Fruit fly (Drosophila melanogaster) whole organism, wandering third instar larva: ENCODE measurements around the gene CG2124.

Experiments
- Abd-B ChIP-seq: fragments of >200 bp; optimal IDR thresholded peaks from 2 replicates; lab custom pipeline; 2017; ENCODE audit warnings: missing biosample characterization, missing genetic modification characterization
- CG32264 ChIP-seq: fragments of 200-800 bp; sonication (Bioruptor generic); optimal IDR thresholded peaks from 2 replicates; lab custom pipeline; 2016; ENCODE audit warnings: missing biosample characterization, missing genetic modification characterization
- CG9705 ChIP-seq: fragments of 200-800 bp; sonication (Bioruptor generic); optimal IDR thresholded peaks from 2 replicates; lab custom pipeline; 2018; ENCODE audit warnings: missing biosample characterization, mild to moderate bottlenecking, missing genetic modification characterization
- CrebA ChIP-seq: fragments of 200-800 bp; sonication (Bioruptor generic); optimal IDR thresholded peaks from 2 replicates; lab custom pipeline; 2016; ENCODE audit warnings: missing biosample characterization, mild to moderate bottlenecking, missing genetic modification characterization, borderline replicate concordance
- Dfd ChIP-seq: fragments of >200 bp; optimal IDR thresholded peaks from 2 replicates; lab custom pipeline; 2017; ENCODE audit warnings: missing biosample characterization, missing genetic modification characterization
- Dif ChIP-seq: fragments of 200-275, 200-300 bp; sonication (Bioruptor generic); optimal IDR thresholded peaks from 2 replicates; lab custom pipeline; 2018; ENCODE audit warnings: missing biosample characterization, missing genetic modification characterization; ENCODE audit not compliant: partially characterized antibody
- GATAd ChIP-seq: sonication (Bioruptor generic); optimal IDR thresholded peaks from 2 replicates; lab custom pipeline; 2016; ENCODE audit warnings: missing biosample characterization, missing genetic modification characterization
- HLH106 ChIP-seq: fragments of 200-800 bp; optimal IDR thresholded peaks from 3 replicates; lab custom pipeline; 2019; ENCODE audit warnings: missing biosample characterization, mild to moderate bottlenecking, missing genetic modification characterization, moderate library complexity
- Hnf4 ChIP-seq: fragments of 200-800 bp; sonication (Bioruptor generic); optimal IDR thresholded peaks from 2 replicates; lab custom pipeline; 2016; ENCODE audit warnings: missing biosample characterization, mild to moderate bottlenecking, missing genetic modification characterization
- Hr78 ChIP-seq: fragments of >200 bp; optimal IDR thresholded peaks from 2 replicates; lab custom pipeline; 2017; ENCODE audit warnings: missing biosample characterization, missing genetic modification characterization
- Hr83 ChIP-seq: fragments of 200-300 bp; sonication (Bioruptor generic); optimal IDR thresholded peaks from 2 replicates; lab custom pipeline; 2016; ENCODE audit warnings: missing biosample characterization, mild to moderate bottlenecking, missing genetic modification characterization, moderate library complexity; ENCODE audit not compliant: poor library complexity, severe bottlenecking
- Jra ChIP-seq: sonication (Bioruptor generic); optimal IDR thresholded peaks from 2 replicates; lab custom pipeline; 2016; ENCODE audit warnings: missing biosample characterization, missing genetic modification characterization
- Mio ChIP-seq: sonication (Bioruptor generic); optimal IDR thresholded peaks from 2 replicates; lab custom pipeline; 2016; ENCODE audit warnings: missing biosample characterization, missing genetic modification characterization
- Myc ChIP-seq: fragments of >200 bp; optimal IDR thresholded peaks from 2 replicates; lab custom pipeline; 2017
- N ChIP-seq: fragments of >200 bp; optimal IDR thresholded peaks from 2 replicates; lab custom pipeline; 2018; ENCODE audit warnings: missing biosample characterization, missing external identifiers, missing genetic modification characterization
- OdsH ChIP-seq: fragments of 200-800 bp; sonication (Bioruptor generic); optimal IDR thresholded peaks from 2 replicates; lab custom pipeline; 2016; ENCODE audit warnings: missing biosample characterization, mild to moderate bottlenecking, missing genetic modification characterization
- Rel ChIP-seq, 2 experiments: fragments of 200-800 bp; sonication (Bioruptor generic) in 1 of 2; optimal IDR thresholded peaks; 2 replicates in 1 of 2; 3 replicates in 1 of 2; lab custom pipeline; 2016 to 2019; ENCODE audit warnings: mild to moderate bottlenecking in 2 of 2, missing biosample characterization in 2 of 2, missing genetic modification characterization in 2 of 2, moderate library complexity in 1 of 2
- Sp1 ChIP-seq: fragments of 200-800 bp; sonication (Bioruptor generic); optimal IDR thresholded peaks from 3 replicates; lab custom pipeline; 2019; ENCODE audit warnings: missing biosample characterization, mild to moderate bottlenecking, missing genetic modification characterization, moderate library complexity
- Vsx2 ChIP-seq: fragments of 200-300, 225-300 bp; sonication (Bioruptor generic); optimal IDR thresholded peaks from 2 replicates; lab custom pipeline; 2018; ENCODE audit warnings: missing biosample characterization, missing genetic modification characterization; ENCODE audit not compliant: partially characterized antibody
- br ChIP-seq: fragments of 200-800 bp; sonication (Bioruptor generic); optimal IDR thresholded peaks from 2 replicates; lab custom pipeline; 2016; ENCODE audit warnings: missing biosample characterization, missing genetic modification characterization
- brk ChIP-seq: fragments of 200-800 bp; sonication (Bioruptor generic); optimal IDR thresholded peaks from 2 replicates; lab custom pipeline; 2016; ENCODE audit warnings: missing biosample characterization, mild to moderate bottlenecking, missing genetic modification characterization
- dl ChIP-seq, 2 experiments: fragments of 175-275, 200-275 bp in 1 of 2; fragments of 200-275 bp in 1 of 2; sonication (Bioruptor generic); optimal IDR thresholded peaks; lab custom pipeline; 2018; ENCODE audit warnings: mild to moderate bottlenecking in 2 of 2, missing biosample characterization in 2 of 2, missing genetic modification characterization in 2 of 2, moderate library complexity in 2 of 2; ENCODE audit not compliant: partially characterized antibody in 2 of 2, insufficient read depth in 1 of 2
- dmrt93B ChIP-seq: fragments of 200-800 bp; sonication (Bioruptor generic); optimal IDR thresholded peaks from 2 replicates; lab custom pipeline; 2018; ENCODE audit warnings: missing biosample characterization, mild to moderate bottlenecking, missing genetic modification characterization
- dsf ChIP-seq: sonication (Bioruptor generic); optimal IDR thresholded peaks from 2 replicates; lab custom pipeline; 2016; ENCODE audit warnings: missing biosample characterization, missing genetic modification characterization, borderline replicate concordance
- ey ChIP-seq: fragments of 200-800 bp; sonication (Bioruptor generic); optimal IDR thresholded peaks from 2 replicates; lab custom pipeline; 2016; ENCODE audit warnings: missing biosample characterization, missing genetic modification characterization
- foxo ChIP-seq, 2 experiments: fragments of 200-800 bp; sonication (Bioruptor generic); optimal IDR thresholded peaks; 2 replicates in 1 of 2; 3 replicates in 1 of 2; lab custom pipeline; 2016 to 2017; ENCODE audit warnings: missing biosample characterization in 2 of 2, missing genetic modification characterization in 2 of 2
- fru ChIP-seq: fragments of 200-800 bp; sonication (Bioruptor generic); optimal IDR thresholded peaks from 3 replicates; lab custom pipeline; 2016; ENCODE audit warnings: missing biosample characterization, mild to moderate bottlenecking, missing genetic modification characterization
- h ChIP-seq: fragments of 200-800 bp; sonication (Bioruptor generic); optimal IDR thresholded peaks from 3 replicates; lab custom pipeline; 2016; ENCODE audit warnings: missing biosample characterization, mild to moderate bottlenecking, missing genetic modification characterization
- jim ChIP-seq: fragments of 175-275, 200-325 bp; sonication (Bioruptor generic); optimal IDR thresholded peaks from 2 replicates; lab custom pipeline; 2016; ENCODE audit warnings: missing biosample characterization, mild to moderate bottlenecking, missing genetic modification characterization
- lola ChIP-seq: fragments of >200 bp; optimal IDR thresholded peaks from 2 replicates; lab custom pipeline; 2017; ENCODE audit warnings: missing biosample characterization, missing genetic modification characterization
- pan ChIP-seq: fragments of >200 bp; optimal IDR thresholded peaks from 2 replicates; lab custom pipeline; 2017
- psq ChIP-seq: fragments of 200-800 bp; sonication (Bioruptor generic); optimal IDR thresholded peaks from 3 replicates; lab custom pipeline; 2017; ENCODE audit warnings: missing biosample characterization, mild to moderate bottlenecking, missing genetic modification characterization, moderate library complexity
- rgr ChIP-seq: fragments of 200-800 bp; sonication (Bioruptor generic); optimal IDR thresholded peaks from 3 replicates; lab custom pipeline; 2016; ENCODE audit warnings: missing biosample characterization, mild to moderate bottlenecking, missing genetic modification characterization
- sage ChIP-seq: fragments of 200-800 bp; sonication (Bioruptor generic); optimal IDR thresholded peaks from 2 replicates; lab custom pipeline; 2016; ENCODE audit warnings: missing biosample characterization, mild to moderate bottlenecking, missing genetic modification characterization
- sv ChIP-seq: fragments of 200-800 bp; sonication (Bioruptor generic); optimal IDR thresholded peaks from 3 replicates; lab custom pipeline; 2016; ENCODE audit warnings: missing biosample characterization, missing genetic modification characterization
- tai ChIP-seq: sonication (Bioruptor generic); optimal IDR thresholded peaks from 2 replicates; lab custom pipeline; 2016; ENCODE audit warnings: missing biosample characterization, missing genetic modification characterization
- usp ChIP-seq: fragments of >200 bp; optimal IDR thresholded peaks from 2 replicates; lab custom pipeline; 2017; ENCODE audit warnings: missing biosample characterization, missing genetic modification characterization
- woc ChIP-seq: sonication (Bioruptor generic); optimal IDR thresholded peaks from 2 replicates; lab custom pipeline; 2016; ENCODE audit warnings: missing biosample characterization, mild to moderate bottlenecking, missing genetic modification characterization

CG2124 gene

dm6 chrX:10547857-10548135 lies 48.1 kb upstream of the CG2124 start:
- TF ChIP-seq woc (no peak), Rel (GFP tag; optimal IDR thresholded peaks at IDR 0.05; lab: Kevin White, UChicago) (no peak), Rel (tag; optimal IDR thresholded peaks at IDR 0.05; lab: Kevin White, UChicago) (no peak), Mio (GFP tag; lab: Kevin White, UChicago) (no peak), Hnf4 (no peak), Myc (lab: Kevin White, UChicago) (no peak), Hr78 (GFP tag; lab: Kevin White, UChicago) (no peak), tai (GFP tag; lab: Kevin White, UChicago) (no peak), dsf (GFP tag; lab: Kevin White, UChicago) (no peak), Hr83 (GFP tag; lab: Kevin White, UChicago) (no peak), Dif (GFP tag; lab: Kevin White, UChicago) (no peak), h (GFP tag; lab: Kevin White, UChicago) (no peak), GATAd (GFP tag; lab: Kevin White, UChicago) (no peak), psq (no peak), jim (GFP tag; lab: Kevin White, UChicago) (no peak), sage (no peak), lola (GFP tag; lab: Kevin White, UChicago) (no peak), dl (GFP tag; optimal IDR thresholded peaks at IDR 0.05; lab: Kevin White, UChicago; ENCODE audit: insufficient read depth in 1 of 2, partially characterized antibody in 2 of 2) (no peak)

dm6 chrX:10549050-10549449 lies 46.9 kb upstream of the CG2124 start:
- TF ChIP-seq CG9705 (GFP tag; lab: Kevin White, UChicago) (no peak), fru (GFP tag; lab: Kevin White, UChicago) (no peak), CrebA (GFP tag; lab: Kevin White, UChicago) (no peak), GATAd (GFP tag; lab: Kevin White, UChicago) (no peak), Hnf4 (no peak), Abd-B (GFP tag; lab: Kevin White, UChicago) (no peak), Hr78 (GFP tag; lab: Kevin White, UChicago) (no peak), sv (GFP tag; lab: Kevin White, UChicago) (no peak), h (GFP tag; lab: Kevin White, UChicago) (no peak), Jra (GFP tag; lab: Kevin White, UChicago) (no peak), Hr83 (GFP tag; lab: Kevin White, UChicago) (no peak), sage (no peak)

- TF ChIP-seq CrebA (GFP tag; lab: Kevin White, UChicago) (no peak), sage (peak; percentile 72), brk (GFP tag; lab: Kevin White, UChicago) (peak; percentile 26), sv (GFP tag; lab: Kevin White, UChicago) (no peak), Myc (lab: Kevin White, UChicago) (no peak), Dif (GFP tag; lab: Kevin White, UChicago) (no peak), dsf (GFP tag; lab: Kevin White, UChicago) (no peak), GATAd (GFP tag; lab: Kevin White, UChicago) (no peak), Hr78 (GFP tag; lab: Kevin White, UChicago) (no peak), dl (GFP tag; optimal IDR thresholded peaks at IDR 0.05; lab: Kevin White, UChicago; ENCODE audit: insufficient read depth in 1 of 2, partially characterized antibody in 2 of 2) (no peak), br (peak; percentile 74), Abd-B (GFP tag; lab: Kevin White, UChicago) (no peak), h (GFP tag; lab: Kevin White, UChicago) (peak; percentile 81), Hnf4 (peak; percentile 62), tai (GFP tag; lab: Kevin White, UChicago) (peak; percentile 18), psq (peak; percentile 76), woc (peak; percentile 52), Vsx2 (GFP tag; lab: Kevin White, UChicago) (no peak), jim (GFP tag; lab: Kevin White, UChicago) (no peak), Mio (GFP tag; lab: Kevin White, UChicago) (no peak), pan (lab: Kevin White, UChicago) (no peak), N (no peak), dmrt93B (GFP tag; lab: Kevin White, UChicago) (peak; percentile 76), OdsH (GFP tag; lab: Kevin White, UChicago) (peak; percentile 69), fru (GFP tag; lab: Kevin White, UChicago) (peak; percentile 76), Rel (GFP tag; optimal IDR thresholded peaks at IDR 0.05; lab: Kevin White, UChicago) (no peak), Rel (tag; optimal IDR thresholded peaks at IDR 0.05; lab: Kevin White, UChicago) (no peak), Dfd (GFP tag; lab: Kevin White, UChicago) (no peak), rgr (GFP tag; lab: Kevin White, UChicago) (peak; percentile 71), usp (no peak), Jra (GFP tag; lab: Kevin White, UChicago) (no peak), ey (GFP tag; lab: Kevin White, UChicago) (peak; percentile 56), HLH106 (tag; lab: Kevin White, UChicago) (peak; percentile 71), lola (GFP tag; lab: Kevin White, UChicago) (no peak), CG32264 (GFP tag; lab: Kevin White, UChicago) (peak; percentile 13), Sp1 (GFP tag; lab: Kevin White, UChicago) (peak; percentile 70), foxo (GFP tag; optimal IDR thresholded peaks at IDR 0.05; lab: Kevin White, UChicago) (peak in 1 of 2 experiments; percentile 74), CG9705 (GFP tag; lab: Kevin White, UChicago) (peak; percentile 54), Hr83 (GFP tag; lab: Kevin White, UChicago) (no peak)
These were observed 38.5 kb upstream of the CG2124 start for dm6 chrX:10557432-10557831.
